Worm (Caenorhabditis elegans) whole organism, mixed stage, embryonic: ENCODE results near the gene str-143.

ENCODE experiments used
- M03D4.4 ChIP-seq: sonication (generic microtip); optimal IDR thresholded peaks from 2 replicates; lab custom pipeline; 2017; ENCODE audit warnings: mild to moderate bottlenecking, missing genetic modification characterization, missing compliant biosample characterization
- bed-3 ChIP-seq: fragments of 200-800 bp; sonication (Bioruptor generic); optimal IDR thresholded peaks from 3 replicates; lab custom pipeline; 2018; ENCODE audit warnings: mild to moderate bottlenecking, missing genetic modification characterization, moderate library complexity, missing compliant biosample characterization
- blmp-1 ChIP-seq: fragments of 150-350 bp; optimal IDR thresholded peaks from 2 replicates; lab custom pipeline; 2014; ENCODE audit warnings: missing biosample characterization, missing genetic modification characterization
- ceh-39 ChIP-seq: fragments of 150-350 bp; optimal IDR thresholded peaks from 2 replicates; lab custom pipeline; 2014; ENCODE audit warnings: missing biosample characterization, missing genetic modification characterization
- ceh-43 ChIP-seq: fragments of 200-800 bp; sonication (Bioruptor generic); optimal IDR thresholded peaks from 2 replicates; lab custom pipeline; 2018; ENCODE audit warnings: mild to moderate bottlenecking, missing genetic modification characterization, moderate library complexity, missing compliant biosample characterization
- ceh-83 ChIP-seq: fragments of 200-800 bp; sonication (Bioruptor generic); optimal IDR thresholded peaks from 2 replicates; lab custom pipeline; 2018; ENCODE audit warnings: mild to moderate bottlenecking, missing genetic modification characterization, missing compliant biosample characterization
- ces-1 ChIP-seq: fragments of 150-350 bp; optimal IDR thresholded peaks from 2 replicates; lab custom pipeline; 2014; ENCODE audit warnings: missing biosample characterization, missing genetic modification reagents, missing genetic modification characterization
- cnd-1 ChIP-seq: fragments of 200-800 bp; sonication (Bioruptor generic); optimal IDR thresholded peaks from 2 replicates; lab custom pipeline; 2018; ENCODE audit warnings: mild to moderate bottlenecking, missing genetic modification characterization, missing compliant biosample characterization
- drap-1 ChIP-seq: fragments of 200-800 bp; sonication (Bioruptor generic); optimal IDR thresholded peaks from 3 replicates; lab custom pipeline; 2018; ENCODE audit warnings: mild to moderate bottlenecking, missing genetic modification characterization, missing compliant biosample characterization
- elt-1 ChIP-seq: sonication (generic microtip); optimal IDR thresholded peaks from 2 replicates; lab custom pipeline; 2017; ENCODE audit warnings: missing genetic modification characterization, mild to moderate bottlenecking, missing compliant biosample characterization, antibody characterized with exemption, moderate library complexity, borderline replicate concordance; ENCODE audit not compliant: insufficient read depth
- elt-3 ChIP-seq: fragments of 150-350 bp; optimal IDR thresholded peaks from 2 replicates; lab custom pipeline; 2014; ENCODE audit warnings: missing biosample characterization, missing genetic modification characterization
- flh-1 ChIP-seq: fragments of 200-800 bp; sonication (Bioruptor generic); optimal IDR thresholded peaks from 2 replicates; lab custom pipeline; 2018; ENCODE audit warnings: mild to moderate bottlenecking, missing genetic modification characterization, moderate library complexity, missing compliant biosample characterization
- ham-2 ChIP-seq: fragments of 200-800 bp; sonication (Bioruptor generic); optimal IDR thresholded peaks from 2 replicates; lab custom pipeline; 2018; ENCODE audit warnings: mild to moderate bottlenecking, missing genetic modification characterization, missing compliant biosample characterization
- hlh-1 ChIP-seq: fragments of 150-350 bp; optimal IDR thresholded peaks from 2 replicates; lab custom pipeline; 2014; ENCODE audit warnings: missing biosample characterization, missing genetic modification reagents, missing genetic modification characterization
- lin-13 ChIP-seq: fragments of 150-350 bp; optimal IDR thresholded peaks from 2 replicates; lab custom pipeline; 2014; ENCODE audit warnings: missing biosample characterization, missing genetic modification characterization
- lin-32 ChIP-seq: fragments of 200-800 bp; sonication (Bioruptor generic); optimal IDR thresholded peaks from 2 replicates; lab custom pipeline; 2018; ENCODE audit warnings: mild to moderate bottlenecking, missing genetic modification characterization, missing compliant biosample characterization
- lsy-2 ChIP-seq: fragments of 150-350 bp; optimal IDR thresholded peaks from 2 replicates; lab custom pipeline; 2014; ENCODE audit warnings: missing biosample characterization, missing genetic modification characterization
- mab-5 ChIP-seq: fragments of 150-350 bp; optimal IDR thresholded peaks from 2 replicates; lab custom pipeline; 2014; ENCODE audit warnings: missing biosample characterization, missing genetic modification characterization
- mep-1 ChIP-seq: fragments of 150-350 bp; optimal IDR thresholded peaks from 2 replicates; lab custom pipeline; 2017; ENCODE audit warnings: missing biosample characterization, missing genetic modification reagents, missing genetic modification characterization, inconsistent platforms
- nhr-237 ChIP-seq: fragments of 150-350 bp; optimal IDR thresholded peaks from 2 replicates; lab custom pipeline; 2014; ENCODE audit warnings: missing biosample characterization, missing genetic modification characterization
- nhr-28 ChIP-seq: fragments of 150-350 bp; optimal IDR thresholded peaks from 2 replicates; lab custom pipeline; 2014; ENCODE audit warnings: missing biosample characterization, missing genetic modification characterization
- nhr-76 ChIP-seq: sonication (generic microtip); optimal IDR thresholded peaks from 2 replicates; lab custom pipeline; 2017; ENCODE audit warnings: missing biosample characterization, missing genetic modification characterization
- pha-4 ChIP-seq: fragments of 150-350 bp; optimal IDR thresholded peaks from 2 replicates; lab custom pipeline; 2018; ENCODE audit warnings: missing biosample characterization, missing genetic modification reagents, missing genetic modification characterization
- sem-2 ChIP-seq: fragments of 200-800 bp; sonication (Bioruptor generic); optimal IDR thresholded peaks from 2 replicates; lab custom pipeline; 2018; ENCODE audit warnings: mild to moderate bottlenecking, missing genetic modification characterization, missing compliant biosample characterization
- snpc-4 ChIP-seq: fragments of 150-350 bp; optimal IDR thresholded peaks from 2 replicates; lab custom pipeline; 2014; ENCODE audit warnings: missing biosample characterization, missing genetic modification characterization
- sptf-1 ChIP-seq: sonication (generic microtip); optimal IDR thresholded peaks from 2 replicates; lab custom pipeline; 2017; ENCODE audit warnings: mild to moderate bottlenecking, missing genetic modification characterization, moderate library complexity, missing compliant biosample characterization
- tbx-8 ChIP-seq: fragments of 200-800 bp; sonication (Bioruptor generic); optimal IDR thresholded peaks from 2 replicates; lab custom pipeline; 2018; ENCODE audit warnings: mild to moderate bottlenecking, missing genetic modification characterization, moderate library complexity, missing compliant biosample characterization
- unc-39 ChIP-seq: fragments of 150-350 bp; optimal IDR thresholded peaks from 2 replicates; lab custom pipeline; 2014; ENCODE audit warnings: missing biosample characterization, missing genetic modification characterization
- zip-8 ChIP-seq: fragments of 150-350 bp; optimal IDR thresholded peaks from 2 replicates; lab custom pipeline; 2014; ENCODE audit warnings: missing biosample characterization, missing genetic modification characterization
- ztf-11 ChIP-seq: fragments of 150-350 bp; optimal IDR thresholded peaks from 2 replicates; lab custom pipeline; 2014; ENCODE audit warnings: missing biosample characterization, missing genetic modification characterization

The str-143 gene

DNA sequence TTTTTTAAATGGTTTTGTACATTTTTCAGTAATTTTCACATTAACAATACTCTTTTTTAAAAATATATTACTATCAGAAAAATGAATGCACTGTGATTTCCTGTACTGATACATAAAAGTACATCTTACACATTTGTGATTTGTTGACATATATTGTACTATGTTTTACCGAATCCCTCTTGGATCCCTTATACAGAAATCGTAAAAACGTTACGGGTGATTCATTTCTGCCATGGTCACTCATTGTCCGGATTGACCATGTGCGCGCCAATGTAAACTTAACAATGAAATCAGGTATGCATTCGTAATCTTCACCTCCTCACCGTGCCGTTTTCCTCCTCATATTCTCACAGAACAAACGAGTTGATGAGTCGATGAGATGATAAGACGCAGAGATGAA is 15.4 kb downstream of the str-143 start, which contains the start of gene ZC513.2:
Gene ZC513.2, plus strand, starts transcription at position 301 of the 400 bp plus-strand sequence.
- TF ChIP-seq hlh-1 (tag; lab: Kevin White, UChicago) (no peak), tbx-8 (no peak), unc-39 (tag; lab: Kevin White, UChicago) (no peak), lin-13 (tag; lab: Kevin White, UChicago) (no peak), drap-1 (no peak), ham-2 (GFP tag; lab: Kevin White, UChicago) (no peak), sem-2 (no peak)
- TF ChIP-seq, all 35 proteins: peak for 0

ce11 chrV:8051851-8052250 is 17.7 kb downstream of the str-143 start, which contains the start of gene sth-1:
sth-1 (plus strand) TSS chrV:8052151.
- TF ChIP-seq sptf-1 = no peak
- no peak for TF ChIP-seq M03D4.4
- no peak for TF ChIP-seq zip-8 (tag; lab: Kevin White, UChicago)
- TF ChIP-seq snpc-4 (tag; lab: Kevin White, UChicago) = no peak
- TF ChIP-seq drap-1 = no peak
- no peak for TF ChIP-seq ceh-43 (GFP tag; lab: Kevin White, UChicago)
- no peak for TF ChIP-seq lin-32 (GFP tag; lab: Kevin White, UChicago)
- no peak for TF ChIP-seq flh-1
- TF ChIP-seq pha-4 = no peak

DNA sequence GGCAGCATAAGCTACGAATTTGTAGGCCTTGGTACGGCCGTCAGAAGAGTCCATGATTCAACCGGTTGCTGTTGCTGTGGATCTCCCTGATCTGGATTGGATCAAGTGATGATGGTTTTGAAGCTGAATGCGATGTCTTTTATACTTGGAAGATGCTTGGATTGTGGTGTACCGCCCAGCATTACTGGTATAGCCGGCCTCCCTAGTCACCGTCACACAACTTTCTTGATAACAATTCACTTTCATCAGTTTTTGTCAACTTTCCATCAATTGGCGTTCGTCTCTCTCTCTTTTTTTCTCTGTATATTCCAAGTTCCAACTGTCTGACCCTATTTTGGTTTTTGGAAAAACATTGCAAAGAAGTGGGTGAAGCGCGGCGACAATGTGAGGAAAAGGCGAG is 18.7 kb downstream of the str-143 start, which contains the start of gene col-43:
Gene col-43, minus strand, starts transcription at position 101 of the 400 bp plus-strand sequence.
- TF ChIP-seq flh-1 = no peak
- no peak for TF ChIP-seq drap-1
- no peak for TF ChIP-seq ceh-83 (GFP tag; lab: Kevin White, UChicago)
- TF ChIP-seq sptf-1 = no peak
- no peak for TF ChIP-seq ces-1
- TF ChIP-seq cnd-1 = no peak
- no peak for TF ChIP-seq hlh-1 (tag; lab: Kevin White, UChicago)
- no peak for TF ChIP-seq nhr-28 (tag; lab: Kevin White, UChicago)
- TF ChIP-seq elt-3 (tag; lab: Kevin White, UChicago) = no peak
- no peak for TF ChIP-seq lsy-2 (tag; lab: Kevin White, UChicago)
- no peak for TF ChIP-seq lin-32 (GFP tag; lab: Kevin White, UChicago)
- TF ChIP-seq mep-1 (tag; lab: Kevin White, UChicago) = no peak
- TF ChIP-seq bed-3 = no peak
- no peak for TF ChIP-seq nhr-76 (tag; lab: Kevin White, UChicago)
- TF ChIP-seq ztf-11 (tag; lab: Kevin White, UChicago) = no peak
- no peak for TF ChIP-seq nhr-237

DNA sequence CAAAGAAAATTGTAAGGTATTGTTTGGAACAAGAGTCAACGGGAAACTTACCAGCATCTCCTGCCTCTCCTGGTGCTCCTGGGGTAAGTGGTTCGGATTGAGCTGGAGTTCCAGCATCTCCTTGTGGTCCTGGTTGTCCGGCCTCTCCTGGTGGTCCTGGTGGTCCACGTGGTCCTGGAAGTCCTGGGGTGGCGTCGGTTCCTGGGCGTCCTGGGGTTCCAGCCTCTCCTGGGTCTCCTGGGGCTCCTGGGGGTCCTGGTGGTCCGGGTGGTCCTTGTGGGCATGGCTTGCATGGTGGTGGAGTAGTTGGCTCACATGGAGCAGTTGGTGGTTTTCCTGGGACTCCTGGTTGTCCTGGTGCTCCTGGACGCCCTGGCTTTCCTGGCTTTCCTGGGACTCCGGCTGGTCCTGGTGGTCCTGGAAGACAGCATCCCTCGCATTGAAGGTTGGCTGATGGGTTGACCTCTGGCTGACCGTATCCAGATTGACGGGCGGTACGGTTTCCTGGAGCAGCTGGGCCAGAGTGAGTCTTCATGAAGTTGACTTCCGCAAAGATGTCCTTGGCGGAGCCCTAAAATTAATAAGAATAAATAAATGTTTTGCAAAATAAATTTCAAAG is 19.4 kb downstream of the str-143 start:
- TF ChIP-seq blmp-1 (no peak), elt-3 (tag; lab: Kevin White, UChicago) (no peak), ztf-11 (tag; lab: Kevin White, UChicago) (no peak), ham-2 (GFP tag; lab: Kevin White, UChicago) (no peak), elt-1 (tag; lab: Kevin White, UChicago) (no peak), sptf-1 (no peak), pha-4 (no peak), lin-32 (GFP tag; lab: Kevin White, UChicago) (no peak), ceh-39 (tag; lab: Kevin White, UChicago) (no peak), tbx-8 (no peak), ces-1 (no peak), hlh-1 (tag; lab: Kevin White, UChicago) (no peak), flh-1 (no peak), drap-1 (no peak), lin-13 (tag; lab: Kevin White, UChicago) (no peak), mep-1 (tag; lab: Kevin White, UChicago) (no peak)

DNA sequence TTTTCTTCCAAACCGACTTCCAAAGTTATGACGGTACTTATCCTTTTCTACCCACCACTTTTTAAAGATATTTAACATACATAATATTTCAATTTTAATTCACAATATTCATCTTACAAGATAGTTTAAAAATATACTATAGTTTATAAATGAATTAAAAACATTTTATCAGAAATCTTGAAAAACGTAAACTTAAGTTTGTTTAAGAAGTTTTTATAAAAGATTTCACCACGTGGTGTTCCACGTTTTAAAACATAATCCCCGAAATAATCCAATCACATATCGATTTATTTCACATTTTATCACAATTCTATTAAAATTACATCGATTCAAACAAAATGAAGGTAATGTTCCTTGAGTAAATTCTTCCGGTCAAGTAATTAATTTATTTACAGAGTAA is 22.8 kb downstream of the str-143 start, which contains the start of gene ZC513.3:
Gene ZC513.3, plus strand, starts transcription at position 301 of the 400 bp plus-strand sequence.
- TF ChIP-seq nhr-237 (no peak), mab-5 (tag; lab: Kevin White, UChicago) (no peak), elt-1 (tag; lab: Kevin White, UChicago) (no peak), elt-3 (tag; lab: Kevin White, UChicago) (no peak), ceh-83 (GFP tag; lab: Kevin White, UChicago) (no peak), nhr-76 (tag; lab: Kevin White, UChicago) (no peak), bed-3 (no peak), tbx-8 (no peak), pha-4 (no peak), snpc-4 (tag; lab: Kevin White, UChicago) (no peak), cnd-1 (no peak), ztf-11 (tag; lab: Kevin White, UChicago) (no peak), drap-1 (no peak), lin-32 (GFP tag; lab: Kevin White, UChicago) (no peak), ceh-39 (tag; lab: Kevin White, UChicago) (no peak), flh-1 (no peak), ham-2 (GFP tag; lab: Kevin White, UChicago) (no peak), sem-2 (no peak), unc-39 (tag; lab: Kevin White, UChicago) (no peak)
- TF ChIP-seq, all 35 proteins: peak for 0
